Worm (Caenorhabditis elegans) whole organism, young adult: Measurements from ENCODE around the gene rsp-7.

Experiments
- F49E8.2 ChIP-seq: sonication (generic microtip); optimal IDR thresholded peaks from 3 replicates; lab custom pipeline; 2017; ENCODE audit warnings: missing genetic modification characterization, mild to moderate bottlenecking, missing compliant biosample characterization, antibody characterized with exemption, moderate library complexity; ENCODE audit not compliant: insufficient read depth
- F57C9.4 ChIP-seq: sonication (generic microtip); optimal IDR thresholded peaks from 2 replicates; lab custom pipeline; 2017; ENCODE audit warnings: mild to moderate bottlenecking, missing genetic modification characterization, missing compliant biosample characterization
- attf-5 ChIP-seq: fragments of 200-800 bp; sonication (Bioruptor generic); optimal IDR thresholded peaks from 2 replicates; lab custom pipeline; 2018; ENCODE audit warnings: mild to moderate bottlenecking, missing genetic modification characterization, missing compliant biosample characterization
- cebp-1 ChIP-seq, 2 experiments: fragments of 200-800 bp in 1 of 2; sonication (Bioruptor generic) in 1 of 2; sonication (generic microtip) in 1 of 2; IDR thresholded peaks in 1 of 2; optimal IDR thresholded peaks in 1 of 2; 2 replicates each; pipeline versions ENCODE4 v1.3.6 to Lab custom; 2017 to 2022; ENCODE audit warnings: missing compliant biosample characterization in 2 of 2, missing genetic modification characterization in 2 of 2, mild to moderate bottlenecking in 1 of 2, missing genetic modification reagents in 1 of 2, moderate library complexity in 1 of 2
- egl-18 ChIP-seq: fragments of 200-800 bp; sonication (Bioruptor generic); IDR thresholded peaks from 2 replicates; pipeline ENCODE4 v1.3.6; 2022; ENCODE audit warnings: missing genetic modification reagents, missing genetic modification characterization, missing compliant biosample characterization
- hsf-1 ChIP-seq: fragments of 200-800 bp; sonication (Bioruptor generic); IDR thresholded peaks from 2 replicates; pipeline ENCODE4 v1.3.6; 2022; ENCODE audit warnings: missing genetic modification reagents, missing genetic modification characterization, missing compliant biosample characterization
- lin-26 ChIP-seq: fragments of 200-800 bp; sonication (Bioruptor generic); IDR thresholded peaks from 2 replicates; pipeline ENCODE4 v1.3.6; 2022; ENCODE audit warnings: missing genetic modification reagents, missing genetic modification characterization, missing compliant biosample characterization
- mcd-1 ChIP-seq: fragments of 200-800 bp; sonication (Bioruptor generic); IDR thresholded peaks from 2 replicates; pipeline ENCODE4 v1.3.6; 2022; ENCODE audit warnings: missing genetic modification reagents, missing genetic modification characterization, missing compliant biosample characterization
- nfya-2 ChIP-seq: fragments of 200-800 bp; sonication (Bioruptor generic); IDR thresholded peaks from 2 replicates; pipeline ENCODE4 v1.3.6; 2022; ENCODE audit warnings: missing genetic modification reagents, missing genetic modification characterization, missing compliant biosample characterization
- nhr-120 ChIP-seq: fragments of 200-800 bp; sonication (Bioruptor generic); IDR thresholded peaks from 2 replicates; pipeline ENCODE4 v1.3.6; 2022; ENCODE audit warnings: missing genetic modification characterization, missing compliant biosample characterization
- tbp1 ChIP-seq: fragments of 200-800 bp; sonication (Bioruptor generic); optimal IDR thresholded peaks from 2 replicates; lab custom pipeline; 2018; ENCODE audit warnings: mild to moderate bottlenecking, missing genetic modification characterization, missing compliant biosample characterization

- TF ChIP-seq nfya-2 (GFP tag; lab: Robert Waterston, UW), result no peak
- TF ChIP-seq mcd-1 (GFP tag; lab: Robert Waterston, UW), result peak; percentile 43
- 0 out of 2 replicates have a peak, but pooled peaks have one; percentile 59 for TF ChIP-seq lin-26 (GFP tag; lab: Robert Waterston, UW)
- TF ChIP-seq F57C9.4 (tag; lab: Kevin White, UChicago), result no peak
- TF ChIP-seq hsf-1 (GFP tag; lab: Robert Waterston, UW), result peak; percentile 68
- TF ChIP-seq tbp1 (GFP tag; lab: Kevin White, UChicago), result peak; percentile 35
- no peak for TF ChIP-seq attf-5 (GFP tag; lab: Kevin White, UChicago)
- peak; percentile 70 for TF ChIP-seq F49E8.2 (tag; lab: Kevin White, UChicago)
- no peak for TF ChIP-seq cebp-1 (GFP tag; IDR thresholded peaks at IDR 0.05; lab: Robert Waterston, UW)
- TF ChIP-seq cebp-1 (tag; optimal IDR thresholded peaks at IDR 0.05; lab: Kevin White, UChicago), result peak; percentile 38
- no peak for TF ChIP-seq egl-18 (GFP tag; lab: Robert Waterston, UW)
- TF ChIP-seq nhr-120 (GFP tag; lab: Robert Waterston, UW), result no peak
Measured at ce11 chrII:10657632-10658108, 1.3 kb upstream of the rsp-7 start, which contains the start of gene lact-3.
